Worm (Caenorhabditis elegans) whole organism, L1 larva: ENCODE results near the gene Y37D8A.25.

Experiments
- aly-2 ChIP-seq: fragments of 150-350 bp; optimal IDR thresholded peaks from 2 replicates; lab custom pipeline; 2014; ENCODE audit warnings: missing biosample characterization, missing genetic modification characterization
- blmp-1 ChIP-seq: fragments of 150-350 bp; optimal IDR thresholded peaks from 2 replicates; lab custom pipeline; 2014; ENCODE audit warnings: missing biosample characterization, missing genetic modification characterization
- ceh-63 ChIP-seq: fragments of 200-800 bp; sonication (Bioruptor generic); optimal IDR thresholded peaks from 2 replicates; lab custom pipeline; 2018; ENCODE audit warnings: mild to moderate bottlenecking, missing genetic modification characterization, missing compliant biosample characterization
- ceh-82 ChIP-seq, 3 experiments: fragments of 150-350 bp in 1 of 3; sonication (generic microtip) in 2 of 3; optimal IDR thresholded peaks; 2 replicates each; lab custom pipeline; 2014 to 2017; ENCODE audit warnings: missing biosample characterization in 3 of 3, missing genetic modification characterization in 3 of 3
- ces-1 ChIP-seq: fragments of 150-350 bp; optimal IDR thresholded peaks from 2 replicates; lab custom pipeline; 2014; ENCODE audit warnings: missing biosample characterization, missing genetic modification reagents, missing genetic modification characterization
- egl-13 ChIP-seq: sonication (generic microtip); optimal IDR thresholded peaks from 2 replicates; lab custom pipeline; 2016; ENCODE audit warnings: missing genotype, missing genetic modification reagents, missing genetic modification characterization, missing compliant biosample characterization
- lsy-2 ChIP-seq, 2 experiments: fragments of 150-350 bp; optimal IDR thresholded peaks; 2 replicates each; lab custom pipeline; 2014; ENCODE audit warnings: missing biosample characterization in 2 of 2, missing genetic modification characterization in 2 of 2
- nhr-11 ChIP-seq: fragments of 150-350 bp; optimal IDR thresholded peaks from 2 replicates; lab custom pipeline; 2014; ENCODE audit warnings: missing biosample characterization, missing genetic modification characterization
- nhr-28 ChIP-seq: fragments of 150-350 bp; optimal IDR thresholded peaks from 2 replicates; lab custom pipeline; 2014; ENCODE audit warnings: missing biosample characterization, missing genetic modification characterization
- zag-1 ChIP-seq: fragments of 150-350 bp; optimal IDR thresholded peaks from 2 replicates; lab custom pipeline; 2014; ENCODE audit warnings: missing biosample characterization, missing genetic modification characterization

DNA sequence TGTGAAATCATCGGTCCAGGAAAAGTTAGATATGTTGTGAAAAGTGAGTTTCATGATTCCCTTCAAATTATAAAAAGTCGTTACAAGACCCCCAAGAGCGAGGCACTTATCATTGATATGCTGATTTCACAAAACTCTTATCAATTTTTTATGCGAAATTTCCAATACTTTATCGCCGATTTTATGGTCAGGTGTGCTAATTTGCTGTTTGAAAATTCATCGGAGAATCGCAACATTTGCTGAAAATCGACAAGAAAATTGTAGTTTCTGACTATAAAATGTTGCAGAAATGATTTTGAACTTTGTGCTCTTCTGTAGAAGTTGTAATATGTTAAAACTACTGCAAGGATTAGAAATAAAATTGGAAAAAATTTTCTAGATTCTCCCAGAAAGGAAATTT is 11.6 kb upstream of the Y37D8A.25 start:
- no peak for TF ChIP-seq nhr-11 (tag; lab: Kevin White, UChicago)
- no peak for TF ChIP-seq zag-1 (tag; lab: Kevin White, UChicago)
- no peak for TF ChIP-seq ces-1 (GFP tag; lab: Kevin White, UChicago)
- TF ChIP-seq ceh-82 (tag; optimal IDR thresholded peaks at IDR 0.05; lab: Kevin White, UChicago): no peak
- TF ChIP-seq ceh-63: no peak
- no peak for TF ChIP-seq blmp-1 (tag; lab: Kevin White, UChicago)
- TF ChIP-seq lsy-2 (tag; optimal IDR thresholded peaks at IDR 0.05; lab: Kevin White, UChicago): no peak
- no peak for TF ChIP-seq nhr-28 (tag; lab: Kevin White, UChicago)
- no peak for TF ChIP-seq egl-13
- TF ChIP-seq aly-2 (tag; lab: Kevin White, UChicago): no peak
